Fruit fly (Drosophila melanogaster): Measurements from ENCODE around the gene CG5080.
A peak's percentile ranks its signal among the peaks of the same experiment; 100 is the strongest.

Gene CG5080

DNA sequence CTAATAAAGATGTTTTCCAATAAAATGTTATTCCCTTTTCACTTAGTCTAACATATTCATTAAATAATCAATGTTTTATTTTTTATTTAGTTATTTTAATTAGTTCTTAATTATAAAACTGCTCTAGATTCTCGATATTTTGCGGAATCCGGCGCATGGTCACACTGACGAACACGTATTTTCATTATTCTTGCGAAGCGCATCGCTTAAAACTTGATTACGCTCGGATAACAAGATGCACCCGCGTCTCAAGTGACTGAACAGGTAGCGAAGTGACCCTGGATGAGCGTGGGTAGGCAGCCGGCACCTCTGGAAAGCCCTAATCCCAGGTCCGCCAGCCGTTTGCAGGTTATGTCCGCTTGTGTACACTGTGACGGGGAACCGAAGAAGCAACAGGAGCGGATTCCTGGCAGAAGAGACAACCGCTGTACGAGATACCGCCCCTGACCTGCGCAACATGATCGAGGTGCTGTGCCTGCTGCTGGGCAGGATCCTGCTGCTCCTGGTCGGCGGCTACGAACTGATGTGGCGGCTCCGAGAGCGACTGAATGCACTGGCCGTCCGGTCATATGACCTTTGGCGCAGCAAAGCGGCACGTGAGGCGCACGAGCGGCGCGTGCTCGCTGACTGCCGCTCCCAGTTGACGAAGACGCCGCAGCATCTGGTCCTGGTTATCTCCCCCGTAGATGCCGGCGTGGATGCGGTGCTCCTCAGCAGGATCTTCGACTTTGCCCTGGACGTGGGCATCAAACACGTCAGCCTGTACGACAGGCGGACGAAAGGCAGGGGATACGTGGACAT is 5.0 kb downstream of the CG5080 start, which contains the start of gene Tango14:
Gene Tango14 (plus strand): TSS at position 143 of the 801 bp plus-strand sequence.
- TF ChIP-seq noc (tag; optimal IDR thresholded peaks at IDR 0.05) = no peak

DNA sequence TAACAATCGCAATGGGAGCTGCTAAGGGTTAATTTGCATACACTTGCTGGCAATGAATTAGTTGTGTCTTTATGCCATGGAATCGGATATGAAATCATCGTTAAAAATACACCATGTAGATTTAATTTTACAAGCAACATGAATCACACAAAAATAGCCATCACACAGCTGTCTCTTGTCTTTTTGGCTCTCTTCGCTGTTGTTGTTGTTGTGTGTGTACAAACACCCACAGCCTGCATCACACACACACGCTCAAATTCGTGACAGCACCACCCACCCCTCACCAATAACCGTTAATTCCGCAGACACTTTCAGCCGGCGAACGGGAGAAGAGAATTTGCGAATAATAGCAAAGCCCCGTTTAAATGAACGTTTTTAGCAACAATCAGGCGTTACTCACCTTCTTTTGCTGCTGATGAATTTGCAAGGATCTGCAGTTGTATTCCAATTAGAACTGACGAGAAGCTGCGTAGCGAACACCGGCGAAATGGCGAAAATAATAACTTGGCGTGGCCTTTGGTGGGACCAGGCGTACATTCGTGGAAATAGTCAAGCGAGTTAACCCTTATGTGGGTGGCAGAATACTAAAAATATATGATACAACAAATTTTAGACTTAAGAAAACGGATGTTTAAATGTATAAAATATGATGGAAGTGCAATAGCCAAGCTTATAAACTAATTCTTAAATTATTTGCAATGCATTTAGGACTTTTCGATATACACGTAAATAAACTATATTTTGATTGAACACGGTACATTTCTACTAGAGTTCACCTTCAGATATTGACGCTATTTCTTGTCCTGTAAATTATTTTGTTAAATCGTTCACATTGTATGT is 5.8 kb downstream of the CG5080 start, which contains the start of gene capt:
Gene capt (minus strand): TSS at position 584 of the 840 bp plus-strand sequence.
- TF ChIP-seq noc (tag; optimal IDR thresholded peaks at IDR 0.05) = peak; percentile 35

dm6 chr2L:1157357-1157678 is 6.4 kb downstream of the CG5080 start:
- no peak for TF ChIP-seq noc (tag; optimal IDR thresholded peaks at IDR 0.05)

DNA sequence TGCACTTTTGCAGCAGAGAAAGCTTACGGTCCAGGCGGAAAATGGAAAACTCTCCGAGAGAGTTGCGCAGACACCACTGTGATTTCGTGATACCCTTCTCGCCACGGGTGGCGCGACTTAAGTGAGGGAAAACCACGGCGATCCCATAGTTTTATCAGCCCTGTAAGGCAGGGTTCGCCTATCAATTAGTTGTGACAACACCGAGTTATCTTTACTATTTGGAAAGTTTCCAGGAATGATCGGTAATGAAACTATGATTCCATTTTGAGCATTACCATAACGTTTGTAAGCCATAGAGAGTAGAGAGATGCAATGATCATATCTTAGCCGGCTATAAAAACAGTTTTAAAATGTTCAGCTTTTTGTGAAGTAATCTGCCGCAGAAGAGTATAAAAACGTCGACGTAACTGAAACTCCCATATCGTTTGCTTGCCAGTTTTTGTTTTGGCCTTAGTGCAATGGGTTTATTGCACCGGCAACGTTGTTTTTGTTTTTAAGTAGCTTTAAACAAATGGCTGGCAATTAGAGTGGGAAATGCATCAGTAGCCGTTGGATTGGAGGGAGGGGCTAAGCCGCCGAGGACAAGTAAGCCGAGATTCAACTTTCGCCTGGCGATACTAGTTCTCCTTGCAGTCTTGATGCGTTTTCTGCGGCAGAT is 7.0 kb downstream of the CG5080 start:
- TF ChIP-seq noc (tag; optimal IDR thresholded peaks at IDR 0.05) = no peak

DNA sequence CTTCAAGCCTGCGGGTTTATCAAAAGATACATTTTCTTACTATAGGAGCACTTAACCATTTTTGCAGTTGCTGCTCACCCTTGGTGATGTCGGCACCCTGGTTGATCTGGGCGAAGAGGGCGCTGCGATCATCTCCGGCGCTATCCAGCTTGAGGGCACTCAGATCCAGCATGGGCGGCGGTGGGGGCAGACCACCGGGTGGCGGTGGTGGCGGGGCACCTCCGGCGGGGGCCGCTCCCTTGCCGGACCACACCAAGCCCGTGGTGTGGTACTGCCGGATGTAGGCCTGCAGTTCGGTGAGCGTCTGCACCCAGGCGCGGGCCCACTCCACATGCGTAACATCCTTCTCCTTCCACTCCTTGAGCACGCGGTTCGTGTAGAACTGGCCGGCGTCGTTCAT is 11.0 kb downstream of the CG5080 start:
- TF ChIP-seq noc (tag; optimal IDR thresholded peaks at IDR 0.05) = no peak

DNA sequence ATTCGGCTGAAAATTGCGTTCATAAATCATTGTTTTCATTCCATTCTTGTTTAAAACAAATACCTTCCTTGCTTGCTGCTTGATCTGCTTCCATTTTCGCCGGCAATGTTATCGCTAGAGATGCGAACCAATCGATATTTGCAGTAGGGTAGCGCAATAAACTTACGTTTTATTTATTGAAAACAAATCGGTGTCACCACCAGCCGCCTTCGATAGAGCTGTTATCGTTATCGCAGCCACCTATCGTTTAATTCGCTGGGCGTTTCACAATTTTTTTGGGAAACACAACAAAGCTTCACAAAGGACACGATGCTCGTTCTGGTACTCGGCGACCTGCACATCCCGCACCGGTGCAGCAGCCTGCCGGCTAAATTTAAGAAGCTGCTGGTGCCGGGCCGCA is 13.1 kb downstream of the CG5080 start, which contains the start of the genes Tfb4 and Vps29:
Gene Tfb4 (minus strand): TSS at position 124 of the 400 bp plus-strand sequence.
Gene Vps29 (plus strand): TSS at position 213 of the 400 bp plus-strand sequence.
- TF ChIP-seq noc (tag; optimal IDR thresholded peaks at IDR 0.05) = peak; percentile 14

DNA sequence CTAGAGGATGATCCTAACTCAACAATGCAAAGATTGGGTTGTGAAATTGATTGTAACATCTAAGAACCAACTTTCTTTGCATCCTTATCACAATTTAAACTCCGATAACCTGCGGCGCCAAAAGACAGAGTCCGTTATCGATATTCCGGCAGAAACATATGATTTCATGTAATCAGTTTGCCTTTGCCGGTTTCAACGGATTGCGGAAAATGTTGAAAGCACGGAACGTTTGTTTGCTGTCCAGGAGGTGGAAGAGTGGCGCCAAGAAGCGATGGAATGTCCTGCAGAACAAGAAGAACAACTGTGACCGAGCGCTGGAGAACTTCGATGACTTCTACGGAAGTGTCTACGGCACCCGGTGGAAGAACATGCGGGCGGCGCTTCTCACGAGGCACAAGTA is 16.0 kb downstream of the CG5080 start:
- no peak for TF ChIP-seq noc (tag; optimal IDR thresholded peaks at IDR 0.05)

DNA sequence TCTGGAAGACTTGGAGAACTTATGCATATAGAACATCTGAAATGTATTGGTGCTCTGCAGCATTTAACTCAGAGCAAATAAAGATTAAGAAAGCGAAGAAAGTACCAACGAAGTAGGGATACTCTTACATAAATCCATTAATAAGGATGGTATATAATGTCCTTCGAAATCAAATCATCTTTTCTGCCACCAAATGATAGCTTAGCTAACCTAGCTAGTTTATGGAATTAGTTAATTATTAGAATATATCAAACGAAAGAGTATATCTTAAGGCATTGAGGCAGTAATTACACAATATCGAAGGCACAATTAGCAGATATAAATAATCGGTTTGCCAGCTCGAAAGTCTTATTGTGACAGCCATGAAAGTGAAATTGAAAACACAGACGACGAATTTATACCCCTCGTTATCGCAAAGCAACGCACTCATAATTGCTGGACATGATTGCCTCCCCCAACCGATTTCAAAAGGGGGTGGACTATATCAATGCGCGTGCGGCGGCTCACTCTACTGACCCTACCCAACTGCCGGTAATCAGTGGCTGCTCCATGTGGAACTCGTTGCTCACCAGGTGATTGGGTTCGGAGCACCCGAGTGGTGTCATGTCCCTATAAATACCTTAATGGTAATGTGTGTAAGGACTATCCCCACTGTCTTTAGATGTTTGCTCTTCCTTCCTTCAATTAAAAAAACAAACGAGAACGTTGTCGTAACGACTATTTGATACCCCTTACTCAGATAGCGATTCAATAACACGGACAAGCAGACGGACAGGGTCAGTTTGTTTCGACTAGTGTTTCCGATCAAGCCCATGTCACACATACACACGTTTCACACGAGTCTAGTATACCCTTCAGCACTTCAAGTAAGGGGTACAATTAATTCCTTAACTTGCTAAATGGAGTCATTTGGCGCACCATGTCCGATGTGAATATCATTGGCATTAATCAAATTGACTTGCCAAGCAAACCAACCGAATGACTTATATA is 19.0 kb downstream of the CG5080 start:
- peak; percentile 96 for TF ChIP-seq noc (tag; optimal IDR thresholded peaks at IDR 0.05)

dm6 chr2L:1143286-1143685 is 20.4 kb downstream of the CG5080 start:
- no peak for TF ChIP-seq noc (tag; optimal IDR thresholded peaks at IDR 0.05)

DNA sequence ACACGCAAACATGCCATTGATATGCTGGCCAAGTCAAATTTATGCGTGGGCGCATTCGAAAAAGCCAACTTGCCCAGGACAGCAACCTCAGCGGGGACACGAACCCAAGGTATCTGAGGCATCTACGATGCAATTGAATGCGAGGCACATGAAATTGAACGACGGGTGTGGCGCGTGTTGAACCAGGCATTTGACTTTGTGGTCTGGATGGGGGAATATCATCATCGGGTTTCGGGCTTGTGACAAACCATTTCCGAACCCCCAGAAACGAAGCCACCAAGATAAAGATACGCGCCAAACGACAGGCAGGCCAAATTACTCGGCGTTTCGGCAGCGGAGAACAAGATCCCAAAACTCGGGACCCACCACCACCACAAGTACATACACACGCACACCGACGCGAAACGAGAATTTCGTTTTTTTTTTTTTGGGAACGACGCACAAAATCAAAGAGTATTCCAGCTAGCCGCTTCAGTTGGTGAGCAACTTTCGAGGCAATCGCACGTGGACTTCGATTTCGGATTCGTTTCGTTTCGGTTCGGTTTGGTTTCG is 20.9 kb downstream of the CG5080 start, which contains the start of gene MFS3:
Gene MFS3 (plus strand): TSS at position 472 of the 552 bp plus-strand sequence.
- no peak for TF ChIP-seq noc (tag; optimal IDR thresholded peaks at IDR 0.05)

DNA sequence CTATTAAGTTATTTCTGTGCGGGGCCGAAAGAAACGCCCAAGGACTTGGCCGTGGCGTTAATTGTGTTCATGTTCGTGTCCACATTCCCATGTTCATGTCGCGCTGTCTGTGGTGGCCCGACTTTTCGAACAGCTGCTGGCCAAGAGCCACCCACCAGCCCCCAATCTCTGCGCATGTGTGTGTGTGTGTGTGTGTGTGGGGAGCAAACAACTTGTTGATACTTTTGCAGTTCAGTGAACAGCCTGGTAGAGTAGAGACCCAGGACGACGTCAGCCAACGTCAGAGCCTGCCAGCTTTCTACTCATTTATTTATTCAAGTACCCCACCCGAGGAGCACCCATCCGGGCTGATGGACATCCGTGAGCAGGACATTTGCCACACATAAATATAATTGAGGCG is 26.7 kb downstream of the CG5080 start:
- no peak for TF ChIP-seq noc (tag; optimal IDR thresholded peaks at IDR 0.05)

DNA sequence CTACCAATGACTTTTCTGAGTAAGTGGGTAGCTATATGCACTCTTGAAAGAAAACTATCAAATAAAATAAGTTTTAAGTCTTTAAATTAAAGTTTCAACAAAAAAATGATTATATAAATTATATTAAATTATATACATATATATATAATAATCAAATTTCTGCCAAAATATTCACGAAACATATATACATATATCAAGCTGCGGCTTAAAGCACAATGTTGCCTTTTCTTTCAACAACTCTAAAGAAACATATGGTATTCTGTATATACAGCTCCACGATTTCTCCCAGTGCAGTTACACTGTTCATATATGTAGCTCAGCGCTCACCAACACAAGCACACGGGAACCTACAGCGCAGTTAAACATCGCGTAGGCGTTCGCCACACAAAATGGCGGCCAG is 28.2 kb downstream of the CG5080 start:
- TF ChIP-seq noc (tag; optimal IDR thresholded peaks at IDR 0.05) = no peak

dm6 chr2L:1134011-1134743 is 29.5 kb downstream of the CG5080 start, which contains the start of the genes Iris and CG4577:
Gene Iris, minus strand, starts transcription at chr2L:1134098.
Gene CG4577, plus strand, starts transcription at chr2L:1134693.
- TF ChIP-seq noc (tag; optimal IDR thresholded peaks at IDR 0.05) = no peak

Data from whole organism, larva.